Worm (Caenorhabditis elegans) whole organism, L4 larva: ENCODE data around the gene srz-11.

ENCODE experiments used
- ZK546.5 ChIP-seq, 2 experiments: sonication (generic microtip); optimal IDR thresholded peaks; 2 replicates each; lab custom pipeline; 2017; ENCODE audit warnings: missing biosample characterization in 2 of 2, missing genetic modification characterization in 2 of 2
- arid-1 ChIP-seq: fragments of 200-800 bp; sonication (Bioruptor generic); conservative IDR thresholded peaks from 2 replicates; pipeline ENCODE4 v1.3.6; 2022; ENCODE audit warnings: missing genetic modification reagents, missing genetic modification characterization, missing compliant biosample characterization
- ceh-82 ChIP-seq: sonication (generic microtip); optimal IDR thresholded peaks from 2 replicates; lab custom pipeline; 2017; ENCODE audit warnings: missing biosample characterization, missing genetic modification characterization
- fkh-10 ChIP-seq: fragments of 150-350 bp; optimal IDR thresholded peaks from 2 replicates; lab custom pipeline; 2014; ENCODE audit warnings: missing biosample characterization, missing genetic modification reagents, missing genetic modification characterization
- nhr-41 ChIP-seq: fragments of 200-800 bp; sonication (Bioruptor generic); IDR thresholded peaks from 2 replicates; pipeline ENCODE4 v1.3.6; 2022; ENCODE audit warnings: missing genetic modification reagents, missing genetic modification characterization, missing compliant biosample characterization
- pha-4 ChIP-seq, 2 experiments: fragments of 150-350 bp in 1 of 2; fragments of 200-800 bp in 1 of 2; sonication (Bioruptor generic) in 1 of 2; IDR thresholded peaks in 1 of 2; optimal IDR thresholded peaks in 1 of 2; 2 replicates each; pipeline versions ENCODE4 v1.3.6 to Lab custom; 2014 to 2022; ENCODE audit warnings: missing genetic modification characterization in 2 of 2, missing genetic modification reagents in 2 of 2, missing biosample characterization in 1 of 2, missing compliant biosample characterization in 1 of 2
- ztf-11 ChIP-seq: fragments of 150-350 bp; optimal IDR thresholded peaks from 2 replicates; lab custom pipeline; 2014; ENCODE audit warnings: missing biosample characterization, missing genetic modification characterization

DNA sequence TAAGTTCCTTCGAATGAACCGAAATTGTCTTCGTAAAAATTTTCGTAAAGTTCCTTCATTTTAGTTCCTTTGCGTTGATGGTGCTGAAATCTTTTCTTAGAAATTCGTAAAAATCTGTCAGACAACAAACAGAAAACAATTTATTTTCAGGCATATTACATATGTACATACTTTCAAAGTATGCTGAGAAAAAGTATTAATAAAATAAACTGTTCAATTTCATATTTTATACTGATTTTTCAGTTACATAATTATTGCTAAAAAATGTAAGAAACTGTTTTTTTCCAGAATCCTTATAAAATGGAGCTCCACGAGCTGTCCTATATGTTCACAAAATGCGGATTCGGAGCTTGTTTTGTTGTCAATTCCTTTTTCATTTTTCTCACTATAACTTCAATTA is 4.2 kb upstream of the srz-11 start, which contains the start of gene str-45:
- no peak for TF ChIP-seq fkh-10
- no peak for TF ChIP-seq ztf-11 (tag; lab: Kevin White, UChicago)
- no peak for TF ChIP-seq ZK546.5 (tag; optimal IDR thresholded peaks at IDR 0.05; lab: Kevin White, UChicago)
- TF ChIP-seq pha-4 (GFP tag; IDR thresholded peaks at IDR 0.05; lab: Robert Waterston, UW) = no peak
- TF ChIP-seq pha-4 (tag; optimal IDR thresholded peaks at IDR 0.05; lab: Kevin White, UChicago) = no peak
- no peak for TF ChIP-seq ceh-82 (tag; lab: Kevin White, UChicago)
- TF ChIP-seq nhr-41 (GFP tag; lab: Robert Waterston, UW) = no peak
- TF ChIP-seq arid-1 (GFP tag; lab: Robert Waterston, UW) = no peak
